Fruit fly (Drosophila melanogaster) Kc167 (cell line): ENCODE measurements around the gene Tlk.

Experiments used
- Myc ChIP-seq: fragments of >200 bp; optimal IDR thresholded peaks from 2 replicates; lab custom pipeline; 2017; ENCODE audit warnings: missing external identifiers
- Sin3A ChIP-seq: fragments of >200 bp; optimal IDR thresholded peaks from 2 replicates; lab custom pipeline; 2018; ENCODE audit warnings: missing external identifiers
- h ChIP-seq: fragments of >200 bp; optimal IDR thresholded peaks from 3 replicates; lab custom pipeline; 2018; ENCODE audit warnings: missing external identifiers
- insv ChIP-seq: fragments of >200 bp; optimal IDR thresholded peaks from 3 replicates; lab custom pipeline; 2018; ENCODE audit warnings: missing external identifiers
- psq ChIP-seq: fragments of >200 bp; optimal IDR thresholded peaks from 2 replicates; lab custom pipeline; 2017; ENCODE audit warnings: missing external identifiers
- ttk ChIP-seq: sonication (Bioruptor generic); optimal IDR thresholded peaks from 2 replicates; lab custom pipeline; 2017; ENCODE audit warnings: missing external identifiers

- TF ChIP-seq Myc (lab: Kevin White, UChicago), result no peak
- TF ChIP-seq insv (lab: Kevin White, UChicago), result no peak
- TF ChIP-seq ttk (lab: Kevin White, UChicago), result no peak
- no peak for TF ChIP-seq h (lab: Kevin White, UChicago)
- no peak for TF ChIP-seq Sin3A
- no peak for TF ChIP-seq psq
Measured at dm6 chrX:3778135-3778951, 58.5 kb downstream of the Tlk start.
